Fruit fly (Drosophila melanogaster): ENCODE measurements around the gene CG31909.

The CG31909 gene

DNA sequence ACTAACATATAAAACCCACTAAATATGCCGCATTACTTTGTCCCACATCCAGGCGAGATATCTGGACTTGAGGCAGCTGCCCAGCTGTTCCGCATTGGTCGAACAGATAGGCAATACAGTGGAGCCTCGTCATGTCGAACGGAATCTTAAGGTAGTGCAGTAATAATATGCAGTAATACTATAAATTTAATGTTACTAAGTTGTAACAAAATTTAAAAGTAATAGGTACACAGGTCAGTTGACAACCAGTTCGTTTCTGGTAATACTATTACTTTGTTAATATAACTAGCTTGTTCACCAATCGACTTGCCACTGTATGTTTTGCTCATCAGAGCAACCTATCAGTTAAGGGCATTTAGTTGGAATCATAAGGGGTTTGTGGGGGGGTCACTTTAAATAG is 37.7 kb downstream of the CG31909 start (continued):
- TF ChIP-seq CG31441 (GFP tag; IDR thresholded peaks at IDR 0.05) (peak; percentile 60), CG4282 (GFP tag; optimal IDR thresholded peaks at IDR 0.05) (no peak), GATAe (GFP tag; conservative IDR thresholded peaks at IDR 0.05) (no peak), dpn (GFP tag; optimal IDR thresholded peaks at IDR 0.05) (peak in 1 of 2 experiments; percentile 29), CG2712 (tag; optimal IDR thresholded peaks at IDR 0.05) (peak; percentile 75), CG18599 (GFP tag; optimal IDR thresholded peaks at IDR 0.05) (peak; percentile 33), Hsf (GFP tag; optimal IDR thresholded peaks at IDR 0.05) (no peak), dan (GFP tag; IDR thresholded peaks at IDR 0.05) (peak; percentile 9; the same call in 1 of the 2 replicates), CoRest (tag; optimal IDR thresholded peaks at IDR 0.05) (peak; percentile 10), CG2875 (GFP tag; optimal IDR thresholded peaks at IDR 0.05) (peak; percentile 6), CG10959 (GFP tag; IDR thresholded peaks at IDR 0.05) (peak; percentile 42; the same call in 1 of the 2 replicates), CG10209 (GFP tag; optimal IDR thresholded peaks at IDR 0.05) (no peak), ara (GFP tag; IDR thresholded peaks at IDR 0.05) (peak; percentile 32; the same call in 1 of the 2 replicates), CG3281 (GFP tag; optimal IDR thresholded peaks at IDR 0.05) (no peak), Ets65A (GFP tag) (peak; percentile 0), MESR4 (GFP tag; optimal IDR thresholded peaks at IDR 0.05) (no peak), PHDP (tag; optimal IDR thresholded peaks at IDR 0.05) (peak; percentile 32), pan (optimal IDR thresholded peaks at IDR 0.05) (no peak), pan (GFP tag; optimal IDR thresholded peaks at IDR 0.05 in 1 of 2, IDR thresholded peaks at IDR 0.05 in 1 of 2) (peak in 1 of 2 experiments; percentile 34), D (optimal IDR thresholded peaks at IDR 0.05) (no peak), D (GFP tag; optimal IDR thresholded peaks at IDR 0.05) (peak; percentile 50), dati (GFP tag; IDR thresholded peaks at IDR 0.05) (no peak), phol (tag; optimal IDR thresholded peaks at IDR 0.05) (peak; percentile 58), kah (GFP tag; optimal IDR thresholded peaks at IDR 0.05) (no peak), Xbp1 (GFP tag; optimal IDR thresholded peaks at IDR 0.05) (peak; percentile 51), trem (tag; optimal IDR thresholded peaks at IDR 0.05) (peak; percentile 38), CG7928 (GFP tag; optimal IDR thresholded peaks at IDR 0.05) (no peak), CG32772 (GFP tag; IDR thresholded peaks at IDR 0.05) (0 out of 2 replicates have a peak, but pooled peaks have one; percentile 33), crol (GFP tag; IDR thresholded peaks at IDR 0.05) (no peak), shn (GFP tag; optimal IDR thresholded peaks at IDR 0.05) (no peak), grau (tag; optimal IDR thresholded peaks at IDR 0.05) (peak; percentile 84), CG12391 (tag; optimal IDR thresholded peaks at IDR 0.05) (peak; percentile 50), btn (GFP tag; optimal IDR thresholded peaks at IDR 0.05) (no peak), ind (GFP tag; optimal IDR thresholded peaks at IDR 0.05) (peak; percentile 22), Camta (GFP tag; optimal IDR thresholded peaks at IDR 0.05) (no peak), tgo (GFP tag; IDR thresholded peaks at IDR 0.05) (no peak), CG9797 (GFP tag; optimal IDR thresholded peaks at IDR 0.05) (no peak), CG16779 (GFP tag; IDR thresholded peaks at IDR 0.05) (no peak), Oaz (GFP tag; IDR thresholded peaks at IDR 0.05) (no peak), Med (GFP tag) (peak; percentile 29), esg (GFP tag; conservative IDR thresholded peaks at IDR 0.05) (peak; percentile 42), Eip74EF (GFP tag; optimal IDR thresholded peaks at IDR 0.05) (no peak), Max (GFP tag; optimal IDR thresholded peaks at IDR 0.05) (no peak), NC2β (GFP tag; optimal IDR thresholded peaks at IDR 0.05) (peak; percentile 3), Hr3 (GFP tag; optimal IDR thresholded peaks at IDR 0.05) (peak; percentile 38), az2 (GFP tag; optimal IDR thresholded peaks at IDR 0.05) (peak; percentile 4), Nf-YC (tag; optimal IDR thresholded peaks at IDR 0.05) (peak; percentile 33), CG2202 (tag; optimal IDR thresholded peaks at IDR 0.05) (no peak), sim (GFP tag; IDR thresholded peaks at IDR 0.05) (no peak), Xrp1 (GFP tag; IDR thresholded peaks at IDR 0.05) (peak; percentile 67), CG7556 (GFP tag; optimal IDR thresholded peaks at IDR 0.05) (peak; percentile 17), Abd-B (GFP tag; optimal IDR thresholded peaks at IDR 0.05) (no peak)
